Fruit fly (Drosophila melanogaster) whole organism: ENCODE measurements around the gene Gcn5.

Experiments used
- EcR ChIP-seq, 2 experiments: fragments of >200 bp; optimal IDR thresholded peaks; 2 replicates each; lab custom pipeline; 2017; ENCODE audit warnings: missing biosample characterization in 2 of 2, missing genetic modification characterization in 2 of 2, missing genetic modification reagents in 2 of 2
- pan ChIP-seq: fragments of >200 bp; optimal IDR thresholded peaks from 2 replicates; lab custom pipeline; 2017
- psq ChIP-seq: fragments of >200 bp; optimal IDR thresholded peaks from 2 replicates; lab custom pipeline; 2017
- usp ChIP-seq: fragments of >200 bp; optimal IDR thresholded peaks from 2 replicates; lab custom pipeline; 2017; ENCODE audit warnings: missing biosample characterization, missing genetic modification characterization, mixed read lengths

DNA sequence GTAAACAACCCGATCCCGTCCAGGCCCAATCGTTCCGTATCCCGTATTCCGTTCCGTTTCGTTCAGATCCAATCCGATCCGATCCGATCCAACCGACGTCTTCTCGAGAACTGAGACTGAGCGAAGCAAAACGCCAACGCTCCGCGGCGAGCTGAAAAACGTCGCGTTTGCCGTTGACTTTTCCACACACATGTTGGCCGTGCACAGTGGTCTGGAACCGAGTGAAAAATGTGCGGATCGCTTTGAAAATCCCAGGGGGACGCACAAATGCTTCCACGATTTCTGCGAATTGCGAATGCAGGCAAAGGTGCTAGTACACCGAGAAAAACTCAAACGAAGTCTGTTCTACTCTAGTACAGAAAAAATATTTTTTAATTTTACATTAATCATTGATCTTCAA, 38.9 kb downstream of the Gcn5 start, which contains the start of gene CG10663:
- TF ChIP-seq pan (lab: Kevin White, UChicago) (no peak), psq (lab: Kevin White, UChicago) (no peak), EcR (GFP tag; optimal IDR thresholded peaks at IDR 0.05; lab: Kevin White, UChicago) (no peak), usp (GFP tag; lab: Kevin White, UChicago) (no peak)
